Worm (Caenorhabditis elegans) whole organism, young adult: ENCODE results near the gene pmp-1.

Source experiments
- Y53F4B.3 ChIP-seq: fragments of 200-800 bp; sonication (Bioruptor generic); IDR thresholded peaks from 2 replicates; pipeline ENCODE4 v1.3.6; 2022; ENCODE audit warnings: missing genetic modification reagents, missing genetic modification characterization, missing compliant biosample characterization
- ceh-79 ChIP-seq: sonication (generic microtip); optimal IDR thresholded peaks from 2 replicates; lab custom pipeline; 2017; ENCODE audit warnings: mild to moderate bottlenecking, missing genetic modification characterization, missing compliant biosample characterization
- egl-44 ChIP-seq: fragments of 200-800 bp; sonication (Bioruptor generic); IDR thresholded peaks from 2 replicates; pipeline ENCODE4 v1.3.6; 2022; ENCODE audit warnings: missing genetic modification reagents, missing genetic modification characterization, missing compliant biosample characterization
- hmg-1.2 ChIP-seq: fragments of 200-800 bp; sonication (Bioruptor generic); IDR thresholded peaks from 2 replicates; pipeline ENCODE4 v1.3.6; 2022; ENCODE audit warnings: missing genetic modification reagents, missing genetic modification characterization, missing compliant biosample characterization
- let-607 ChIP-seq, 2 experiments: fragments of 200-800 bp in 1 of 2; sonication (Bioruptor generic) in 1 of 2; sonication (generic microtip) in 1 of 2; optimal IDR thresholded peaks; 2 replicates each; lab custom pipeline; 2016 to 2018; ENCODE audit warnings: mild to moderate bottlenecking in 2 of 2, missing compliant biosample characterization in 2 of 2, missing genetic modification characterization in 2 of 2, moderate library complexity in 2 of 2, missing genotype in 1 of 2
- lsy-27 ChIP-seq: sonication (generic microtip); optimal IDR thresholded peaks from 2 replicates; lab custom pipeline; 2017; ENCODE audit warnings: missing genetic modification characterization, mild to moderate bottlenecking, missing compliant biosample characterization, antibody characterized with exemption, missing genotype, borderline replicate concordance; ENCODE audit not compliant: insufficient read depth
- madf-3 ChIP-seq: fragments of 200-800 bp; sonication (Bioruptor generic); IDR thresholded peaks from 2 replicates; pipeline ENCODE4 v1.3.6; 2022; ENCODE audit warnings: missing genetic modification reagents, missing genetic modification characterization, missing compliant biosample characterization
- nfya-1 ChIP-seq: sonication (generic microtip); optimal IDR thresholded peaks from 2 replicates; lab custom pipeline; 2017; ENCODE audit warnings: antibody characterized with exemption, missing compliant biosample characterization, missing genetic modification characterization, borderline replicate concordance; ENCODE audit not compliant: insufficient read depth
- rpc-1 ChIP-seq, 2 experiments: fragments of 150-350 bp in 1 of 2; sonication (generic microtip) in 1 of 2; optimal IDR thresholded peaks; 2 replicates each; lab custom pipeline; 2014 to 2018; ENCODE audit warnings: missing biosample characterization in 1 of 2, missing genetic modification characterization in 1 of 2, missing genetic modification reagents in 1 of 2, missing genotype in 1 of 2
- sea-2 ChIP-seq: fragments of 200-800 bp; sonication (Bioruptor generic); IDR thresholded peaks from 2 replicates; pipeline ENCODE4 v1.3.6; 2022; ENCODE audit warnings: missing genetic modification characterization, missing compliant biosample characterization
- snpc-4 ChIP-seq, 5 experiments: fragments of 150-350 bp in 1 of 5; sonication (generic microtip) in 4 of 5; optimal IDR thresholded peaks; 2 replicates each; lab custom pipeline; 2014 to 2018; ENCODE audit warnings: missing genetic modification characterization in 5 of 5, missing biosample characterization in 3 of 5, antibody characterized with exemption in 2 of 5, mild to moderate bottlenecking in 2 of 5, missing compliant biosample characterization in 2 of 5, missing genotype in 2 of 5, moderate library complexity in 2 of 5, missing genetic modification reagents in 1 of 5
- somi-1 ChIP-seq: fragments of 200-800 bp; sonication (Bioruptor generic); optimal IDR thresholded peaks from 2 replicates; lab custom pipeline; 2018; ENCODE audit warnings: mild to moderate bottlenecking, missing genetic modification characterization, missing compliant biosample characterization
- unc-62 ChIP-seq: fragments of 150-350 bp; optimal IDR thresholded peaks from 2 replicates; lab custom pipeline; 2014; ENCODE audit warnings: missing biosample characterization, missing genetic modification reagents, missing genetic modification characterization
- xnd-1 ChIP-seq: sonication (generic microtip); optimal IDR thresholded peaks from 2 replicates; lab custom pipeline; 2016; ENCODE audit warnings: missing genotype, missing genetic modification reagents, missing genetic modification characterization, missing compliant biosample characterization

DNA sequence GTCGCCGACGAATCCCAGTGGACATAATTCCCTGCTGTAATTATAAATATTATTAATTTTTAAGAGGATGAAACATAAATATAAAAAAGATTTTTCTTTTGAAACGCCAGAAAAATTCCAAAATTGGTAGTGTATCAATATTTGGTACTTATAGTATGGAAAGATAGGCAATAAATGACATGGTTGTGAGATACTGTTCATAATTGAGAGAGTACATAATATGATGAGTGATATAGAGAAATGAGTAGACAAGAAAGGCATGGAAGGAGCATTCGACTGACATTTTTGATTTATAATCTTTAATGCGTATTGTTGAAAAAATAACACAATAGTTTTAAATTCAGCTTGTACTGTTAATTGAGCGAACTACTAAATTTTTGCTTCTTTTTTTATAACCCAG lies 14.0 kb upstream of the pmp-1 start, which contains the start of gene C44B7.11:
- TF ChIP-seq rpc-1 (optimal IDR thresholded peaks at IDR 0.05; lab: Kevin White, UChicago) (no peak), rpc-1 (tag; optimal IDR thresholded peaks at IDR 0.05; lab: Kevin White, UChicago) (no peak), lsy-27 (no peak), xnd-1 (tag; lab: Kevin White, UChicago) (no peak), let-607 (tag; optimal IDR thresholded peaks at IDR 0.05; lab: Kevin White, UChicago) (no peak), madf-3 (GFP tag; lab: Robert Waterston, UW) (no peak), unc-62 (GFP tag; lab: Kevin White, UChicago) (no peak), somi-1 (no peak), Y53F4B.3 (GFP tag; lab: Robert Waterston, UW) (no peak), ceh-79 (tag; lab: Kevin White, UChicago) (no peak), hmg-1.2 (GFP tag; lab: Robert Waterston, UW) (no peak), egl-44 (GFP tag; lab: Robert Waterston, UW) (no peak), snpc-4 (GFP tag; optimal IDR thresholded peaks at IDR 0.05; lab: Kevin White, UChicago) (no peak), snpc-4 (tag; optimal IDR thresholded peaks at IDR 0.05; lab: Kevin White, UChicago) (no peak), sea-2 (GFP tag; lab: Robert Waterston, UW) (no peak), nfya-1 (no peak)
